Worm (Caenorhabditis elegans) whole organism, midembryonic: ENCODE results near the gene F35C5.3.

Experiments used
- T22C8.4 ChIP-seq: fragments of 200-800 bp; sonication (Bioruptor generic); IDR thresholded peaks from 2 replicates; pipeline ENCODE4 v1.3.6; 2022; ENCODE audit warnings: missing genetic modification characterization, missing compliant biosample characterization
- cog-1 ChIP-seq: sonication (generic microtip); optimal IDR thresholded peaks from 2 replicates; lab custom pipeline; 2016; ENCODE audit warnings: missing genetic modification characterization, missing compliant biosample characterization
- flt-1 ChIP-seq: fragments of 200-800 bp; sonication (Bioruptor generic); IDR thresholded peaks from 2 replicates; pipeline ENCODE4 v1.3.6; 2022; ENCODE audit warnings: missing genetic modification characterization, missing compliant biosample characterization
- klf-2 ChIP-seq: fragments of 200-800 bp; sonication (Bioruptor generic); conservative IDR thresholded peaks from 2 replicates; pipeline ENCODE4 v1.3.6; 2022; ENCODE audit warnings: missing genetic modification reagents, missing genetic modification characterization, missing compliant biosample characterization
- med-1 ChIP-seq: sonication (generic microtip); optimal IDR thresholded peaks from 2 replicates; lab custom pipeline; 2017; ENCODE audit warnings: missing genetic modification characterization, mild to moderate bottlenecking, missing compliant biosample characterization, antibody characterized with exemption, missing genetic modification reagents; ENCODE audit not compliant: insufficient read depth
- ref-1 ChIP-seq: fragments of 200-800 bp; sonication (Bioruptor generic); conservative IDR thresholded peaks from 2 replicates; pipeline ENCODE4 v1.3.6; 2022; ENCODE audit warnings: missing genetic modification reagents, missing genetic modification characterization, missing compliant biosample characterization
- tab-1 ChIP-seq: fragments of 200-800 bp; sonication (Bioruptor generic); IDR thresholded peaks from 2 replicates; pipeline ENCODE4 v1.3.6; 2022; ENCODE audit warnings: missing genetic modification characterization, missing compliant biosample characterization
- ztf-23 ChIP-seq: fragments of 200-800 bp; sonication (Bioruptor generic); IDR thresholded peaks from 2 replicates; pipeline ENCODE4 v1.3.6; 2022; ENCODE audit warnings: missing genetic modification reagents, missing genetic modification characterization, missing compliant biosample characterization
- ztf-29 ChIP-seq: fragments of 200-800 bp; sonication (Bioruptor generic); IDR thresholded peaks from 2 replicates; pipeline ENCODE4 v1.3.6; 2022; ENCODE audit warnings: missing genetic modification reagents, missing genetic modification characterization, missing compliant biosample characterization

The F35C5.3 gene

ce11 chrII:12928241-12928640 is 39.7 kb downstream of the F35C5.3 start, which contains the start of gene F58G1.3:
TSS of gene F58G1.3 (minus strand) at chrII:12928341.
- TF ChIP-seq ztf-29 (GFP tag; lab: Robert Waterston, UW) (no peak), med-1 (no peak), cog-1 (tag; lab: Kevin White, UChicago) (no peak), ref-1 (no peak), tab-1 (no peak), T22C8.4 (no peak), flt-1 (GFP tag; lab: Robert Waterston, UW) (no peak), klf-2 (no peak), ztf-23 (no peak)

ce11 chrII:12930138-12930537 is 41.6 kb downstream of the F35C5.3 start:
- TF ChIP-seq klf-2 (no peak), med-1 (no peak), ztf-29 (GFP tag; lab: Robert Waterston, UW) (no peak), cog-1 (tag; lab: Kevin White, UChicago) (no peak), ref-1 (no peak), flt-1 (GFP tag; lab: Robert Waterston, UW) (no peak)

- no peak for TF ChIP-seq flt-1 (GFP tag; lab: Robert Waterston, UW)
- no peak for TF ChIP-seq cog-1 (tag; lab: Kevin White, UChicago)
- TF ChIP-seq klf-2: no peak
- no peak for TF ChIP-seq med-1
- TF ChIP-seq tab-1: no peak
- no peak for TF ChIP-seq ref-1
- no peak for TF ChIP-seq ztf-23
- no peak for TF ChIP-seq T22C8.4
- no peak for TF ChIP-seq ztf-29 (GFP tag; lab: Robert Waterston, UW)
These were observed 42.9 kb downstream of the F35C5.3 start, which contains the start of gene dct-18 for ce11 chrII:12931456-12931923. TSS of gene dct-18 (plus strand) at chrII:12931873.

- no peak for TF ChIP-seq ref-1
- no peak for TF ChIP-seq cog-1 (tag; lab: Kevin White, UChicago)
- TF ChIP-seq ztf-23: no peak
- no peak for TF ChIP-seq flt-1 (GFP tag; lab: Robert Waterston, UW)
- no peak for TF ChIP-seq T22C8.4
- TF ChIP-seq ztf-29 (GFP tag; lab: Robert Waterston, UW): no peak
- TF ChIP-seq klf-2: no peak
- no peak for TF ChIP-seq tab-1
- TF ChIP-seq med-1: no peak
These were observed 46.7 kb downstream of the F35C5.3 start, which contains the start of gene lips-9 for ce11 chrII:12935259-12935658. TSS of gene lips-9 (minus strand) at chrII:12935359.

ce11 chrII:12939161-12939560 is 50.6 kb downstream of the F35C5.3 start:
- TF ChIP-seq flt-1 (GFP tag; lab: Robert Waterston, UW): no peak
- TF ChIP-seq ztf-23: no peak
- TF ChIP-seq med-1: no peak
- TF ChIP-seq tab-1: no peak
- no peak for TF ChIP-seq klf-2
- no peak for TF ChIP-seq cog-1 (tag; lab: Kevin White, UChicago)
- no peak for TF ChIP-seq T22C8.4

- no peak for TF ChIP-seq tab-1
- no peak for TF ChIP-seq T22C8.4
These were observed 51.2 kb downstream of the F35C5.3 start, which contains the start of gene arrd-10 for ce11 chrII:12939801-12940200. TSS of gene arrd-10 (plus strand) at chrII:12940101.
